Worm (Caenorhabditis elegans): ENCODE results near the gene F02C12.3.

- no peak for TF ChIP-seq him-1 (tag; optimal IDR thresholded peaks at IDR 0.05)
- TF ChIP-seq W03F9.2 (tag; optimal IDR thresholded peaks at IDR 0.05) = no peak
These were observed 45.7 kb upstream of the F02C12.3 start, which contains the start of gene mxl-3 for ce11 chrX:13350804-13351747.
